Worm (Caenorhabditis elegans) whole organism, young adult: Measurements from ENCODE around the gene flp-23.
A peak's percentile ranks its signal among the peaks of the same experiment; 100 is the strongest.

Source experiments
- B0336.3 ChIP-seq: fragments of 200-800 bp; sonication (Bioruptor generic); IDR thresholded peaks from 2 replicates; pipeline ENCODE4 v1.3.6; 2022; ENCODE audit warnings: missing genetic modification characterization, missing compliant biosample characterization
- C17E4.6 ChIP-seq: fragments of 200-800 bp; sonication (Bioruptor generic); IDR thresholded peaks from 2 replicates; pipeline ENCODE4 v1.3.6; 2022; ENCODE audit warnings: missing genetic modification reagents, missing genetic modification characterization, missing compliant biosample characterization
- F10E7.11 ChIP-seq: sonication (generic microtip); optimal IDR thresholded peaks from 2 replicates; lab custom pipeline; 2017; ENCODE audit warnings: mild to moderate bottlenecking, missing genetic modification characterization, moderate library complexity, missing compliant biosample characterization
- F22D6.2 ChIP-seq: sonication (generic microtip); optimal IDR thresholded peaks from 2 replicates; lab custom pipeline; 2016; ENCODE audit warnings: mild to moderate bottlenecking, missing genetic modification characterization, missing compliant biosample characterization
- F23B12.7 ChIP-seq: sonication (generic microtip); optimal IDR thresholded peaks from 2 replicates; lab custom pipeline; 2017; ENCODE audit warnings: missing genetic modification characterization, mild to moderate bottlenecking, missing compliant biosample characterization, antibody characterized with exemption, moderate library complexity; ENCODE audit not compliant: insufficient read depth
- F39B2.1 ChIP-seq: fragments of 200-800 bp; sonication (Bioruptor generic); IDR thresholded peaks from 2 replicates; pipeline ENCODE4 v1.3.6; 2022; ENCODE audit warnings: missing genetic modification reagents, missing genetic modification characterization, missing compliant biosample characterization
- F49E8.2 ChIP-seq: sonication (generic microtip); optimal IDR thresholded peaks from 3 replicates; lab custom pipeline; 2017; ENCODE audit warnings: missing genetic modification characterization, mild to moderate bottlenecking, missing compliant biosample characterization, antibody characterized with exemption, moderate library complexity; ENCODE audit not compliant: insufficient read depth
- F52B5.7 ChIP-seq: sonication (generic microtip); optimal IDR thresholded peaks from 2 replicates; lab custom pipeline; 2016; ENCODE audit warnings: mild to moderate bottlenecking, missing genetic modification characterization, missing compliant biosample characterization
- F55B11.4 ChIP-seq: sonication (generic microtip); optimal IDR thresholded peaks from 2 replicates; lab custom pipeline; 2016; ENCODE audit warnings: missing compliant biosample characterization, missing genetic modification characterization, borderline replicate concordance; ENCODE audit not compliant: insufficient read depth
- T26A5.8 ChIP-seq: sonication (generic microtip); optimal IDR thresholded peaks from 2 replicates; lab custom pipeline; 2016; ENCODE audit warnings: missing genetic modification characterization, missing compliant biosample characterization
- Y79H2A.3 ChIP-seq: fragments of 200-800 bp; sonication (Bioruptor generic); conservative IDR thresholded peaks from 2 replicates; pipeline ENCODE4 v1.3.6; 2022; ENCODE audit warnings: missing genetic modification reagents, missing genetic modification characterization, missing compliant biosample characterization
- ZK185.1 ChIP-seq: sonication (generic microtip); optimal IDR thresholded peaks from 2 replicates; lab custom pipeline; 2016; ENCODE audit warnings: mild to moderate bottlenecking, missing genetic modification characterization, missing compliant biosample characterization; ENCODE audit not compliant: poor library complexity, severe bottlenecking
- akir-1 ChIP-seq: fragments of 200-800 bp; sonication (Bioruptor generic); optimal IDR thresholded peaks from 2 replicates; lab custom pipeline; 2018; ENCODE audit warnings: mild to moderate bottlenecking, missing genetic modification characterization, moderate library complexity, missing compliant biosample characterization
- ama-1 ChIP-seq, 3 experiments: fragments of 150-350 bp in 1 of 3; sonication (generic microtip) in 2 of 3; optimal IDR thresholded peaks; 2 replicates each; lab custom pipeline; 2014 to 2018; ENCODE audit warnings: missing biosample characterization in 2 of 3, missing genetic modification characterization in 2 of 3, missing genetic modification reagents in 2 of 3
- aptf-3 ChIP-seq: fragments of 200-800 bp; sonication (Bioruptor generic); IDR thresholded peaks from 2 replicates; pipeline ENCODE4 v1.3.6; 2022; ENCODE audit warnings: missing genetic modification characterization, missing compliant biosample characterization
- athp-1 ChIP-seq: sonication (generic microtip); optimal IDR thresholded peaks from 2 replicates; lab custom pipeline; 2017; ENCODE audit warnings: mild to moderate bottlenecking, missing genetic modification characterization, missing compliant biosample characterization
- attf-6 ChIP-seq: fragments of 200-800 bp; sonication (Bioruptor generic); IDR thresholded peaks from 2 replicates; pipeline ENCODE4 v1.3.6; 2022; ENCODE audit warnings: missing genetic modification reagents, missing genetic modification characterization, missing compliant biosample characterization
- bed-1 ChIP-seq: fragments of 200-800 bp; sonication (Bioruptor generic); IDR thresholded peaks from 2 replicates; pipeline ENCODE4 v1.3.6; 2022; ENCODE audit warnings: missing genetic modification reagents, missing genetic modification characterization, missing compliant biosample characterization
- ccch-3 ChIP-seq: fragments of 200-800 bp; sonication (Bioruptor generic); optimal IDR thresholded peaks from 2 replicates; lab custom pipeline; 2018; ENCODE audit warnings: mild to moderate bottlenecking, missing genetic modification characterization, missing compliant biosample characterization
- ceh-58 ChIP-seq: fragments of 200-800 bp; sonication (Bioruptor generic); IDR thresholded peaks from 2 replicates; pipeline ENCODE4 v1.3.6; 2022; ENCODE audit warnings: missing genetic modification characterization, missing compliant biosample characterization
- ceh-79 ChIP-seq: sonication (generic microtip); optimal IDR thresholded peaks from 2 replicates; lab custom pipeline; 2017; ENCODE audit warnings: mild to moderate bottlenecking, missing genetic modification characterization, missing compliant biosample characterization
- ceh-91 ChIP-seq: fragments of 200-800 bp; sonication (Bioruptor generic); IDR thresholded peaks from 2 replicates; pipeline ENCODE4 v1.3.6; 2022; ENCODE audit warnings: missing genetic modification reagents, missing genetic modification characterization, missing compliant biosample characterization
- efl-1 ChIP-seq: fragments of 150-350 bp; optimal IDR thresholded peaks from 2 replicates; lab custom pipeline; 2014; ENCODE audit warnings: missing biosample characterization, missing genetic modification reagents, missing genetic modification characterization
- egl-18 ChIP-seq: fragments of 200-800 bp; sonication (Bioruptor generic); IDR thresholded peaks from 2 replicates; pipeline ENCODE4 v1.3.6; 2022; ENCODE audit warnings: missing genetic modification reagents, missing genetic modification characterization, missing compliant biosample characterization
- egl-44 ChIP-seq: fragments of 200-800 bp; sonication (Bioruptor generic); IDR thresholded peaks from 2 replicates; pipeline ENCODE4 v1.3.6; 2022; ENCODE audit warnings: missing genetic modification reagents, missing genetic modification characterization, missing compliant biosample characterization
- ekl-4 ChIP-seq: fragments of 200-800 bp; sonication (Bioruptor generic); IDR thresholded peaks from 2 replicates; pipeline ENCODE4 v1.3.6; 2022; ENCODE audit warnings: missing genetic modification reagents, missing genetic modification characterization, missing compliant biosample characterization
- gei-17 ChIP-seq: fragments of 200-800 bp; sonication (Bioruptor generic); optimal IDR thresholded peaks from 2 replicates; lab custom pipeline; 2018; ENCODE audit warnings: mild to moderate bottlenecking, missing genetic modification characterization, missing compliant biosample characterization
- him-1 ChIP-seq: sonication (generic microtip); optimal IDR thresholded peaks from 2 replicates; lab custom pipeline; 2016; ENCODE audit warnings: missing genotype, missing genetic modification reagents, missing genetic modification characterization, missing compliant biosample characterization
- hsf-1 ChIP-seq: fragments of 200-800 bp; sonication (Bioruptor generic); IDR thresholded peaks from 2 replicates; pipeline ENCODE4 v1.3.6; 2022; ENCODE audit warnings: missing genetic modification reagents, missing genetic modification characterization, missing compliant biosample characterization
- let-607 ChIP-seq, 2 experiments: fragments of 200-800 bp in 1 of 2; sonication (Bioruptor generic) in 1 of 2; sonication (generic microtip) in 1 of 2; optimal IDR thresholded peaks; 2 replicates each; lab custom pipeline; 2016 to 2018; ENCODE audit warnings: mild to moderate bottlenecking in 2 of 2, missing compliant biosample characterization in 2 of 2, missing genetic modification characterization in 2 of 2, moderate library complexity in 2 of 2, missing genotype in 1 of 2
- lin-40 ChIP-seq: sonication (generic microtip); optimal IDR thresholded peaks from 2 replicates; lab custom pipeline; 2016; ENCODE audit warnings: missing genetic modification characterization, mild to moderate bottlenecking, missing compliant biosample characterization, missing genotype, missing genetic modification reagents
- madf-10 ChIP-seq: sonication (generic microtip); optimal IDR thresholded peaks from 2 replicates; lab custom pipeline; 2016; ENCODE audit warnings: mild to moderate bottlenecking, missing genetic modification characterization, missing compliant biosample characterization
- madf-6 ChIP-seq: fragments of 200-800 bp; sonication (Bioruptor generic); IDR thresholded peaks from 2 replicates; pipeline ENCODE4 v1.3.6; 2022; ENCODE audit warnings: missing genetic modification reagents, missing genetic modification characterization, missing compliant biosample characterization
- mcd-1 ChIP-seq: fragments of 200-800 bp; sonication (Bioruptor generic); IDR thresholded peaks from 2 replicates; pipeline ENCODE4 v1.3.6; 2022; ENCODE audit warnings: missing genetic modification reagents, missing genetic modification characterization, missing compliant biosample characterization
- mxl-1 ChIP-seq: sonication (generic microtip); optimal IDR thresholded peaks from 2 replicates; lab custom pipeline; 2016; ENCODE audit warnings: missing genetic modification characterization, missing compliant biosample characterization
- nfya-2 ChIP-seq: fragments of 200-800 bp; sonication (Bioruptor generic); IDR thresholded peaks from 2 replicates; pipeline ENCODE4 v1.3.6; 2022; ENCODE audit warnings: missing genetic modification reagents, missing genetic modification characterization, missing compliant biosample characterization
- nhr-120 ChIP-seq: fragments of 200-800 bp; sonication (Bioruptor generic); IDR thresholded peaks from 2 replicates; pipeline ENCODE4 v1.3.6; 2022; ENCODE audit warnings: missing genetic modification characterization, missing compliant biosample characterization
- nhr-27 ChIP-seq: fragments of 200-800 bp; sonication (Bioruptor generic); optimal IDR thresholded peaks from 2 replicates; lab custom pipeline; 2018; ENCODE audit warnings: mild to moderate bottlenecking, missing genetic modification characterization, moderate library complexity, missing compliant biosample characterization
- pha-4 ChIP-seq: fragments of 150-350 bp; sonication (generic microtip); optimal IDR thresholded peaks from 2 replicates; lab custom pipeline; 2014; ENCODE audit warnings: missing biosample characterization, missing genetic modification reagents, missing genetic modification characterization
- snpc-4 ChIP-seq, 5 experiments: fragments of 150-350 bp in 1 of 5; sonication (generic microtip) in 4 of 5; optimal IDR thresholded peaks; 2 replicates each; lab custom pipeline; 2014 to 2018; ENCODE audit warnings: missing genetic modification characterization in 5 of 5, missing biosample characterization in 3 of 5, antibody characterized with exemption in 2 of 5, mild to moderate bottlenecking in 2 of 5, missing compliant biosample characterization in 2 of 5, missing genotype in 2 of 5, moderate library complexity in 2 of 5, missing genetic modification reagents in 1 of 5
- somi-1 ChIP-seq: fragments of 200-800 bp; sonication (Bioruptor generic); optimal IDR thresholded peaks from 2 replicates; lab custom pipeline; 2018; ENCODE audit warnings: mild to moderate bottlenecking, missing genetic modification characterization, missing compliant biosample characterization
- sptf-2 ChIP-seq: fragments of 200-800 bp; sonication (Bioruptor generic); optimal IDR thresholded peaks from 2 replicates; lab custom pipeline; 2018; ENCODE audit warnings: mild to moderate bottlenecking, missing genetic modification characterization, missing compliant biosample characterization
- unc-130 ChIP-seq: sonication (generic microtip); optimal IDR thresholded peaks from 2 replicates; lab custom pipeline; 2016; ENCODE audit warnings: missing genetic modification reagents, missing genetic modification characterization, missing compliant biosample characterization
- xnd-1 ChIP-seq: sonication (generic microtip); optimal IDR thresholded peaks from 2 replicates; lab custom pipeline; 2016; ENCODE audit warnings: missing genotype, missing genetic modification reagents, missing genetic modification characterization, missing compliant biosample characterization
- zim-3 ChIP-seq: sonication (generic microtip); optimal IDR thresholded peaks from 2 replicates; lab custom pipeline; 2017; ENCODE audit warnings: mild to moderate bottlenecking, missing genetic modification characterization, moderate library complexity, missing compliant biosample characterization
- ztf-22 ChIP-seq: fragments of 200-800 bp; sonication (Bioruptor generic); optimal IDR thresholded peaks from 2 replicates; lab custom pipeline; 2018; ENCODE audit warnings: mild to moderate bottlenecking, missing genetic modification characterization, moderate library complexity, missing compliant biosample characterization
- ztf-25 ChIP-seq: fragments of 200-800 bp; sonication (Bioruptor generic); IDR thresholded peaks from 2 replicates; pipeline ENCODE4 v1.3.6; 2022; ENCODE audit warnings: missing genetic modification reagents, missing genetic modification characterization, missing compliant biosample characterization
- ztf-28 ChIP-seq: fragments of 200-800 bp; sonication (Bioruptor generic); IDR thresholded peaks from 2 replicates; pipeline ENCODE4 v1.3.6; 2022; ENCODE audit warnings: missing genetic modification reagents, missing genetic modification characterization, missing compliant biosample characterization

The flp-23 gene

DNA sequence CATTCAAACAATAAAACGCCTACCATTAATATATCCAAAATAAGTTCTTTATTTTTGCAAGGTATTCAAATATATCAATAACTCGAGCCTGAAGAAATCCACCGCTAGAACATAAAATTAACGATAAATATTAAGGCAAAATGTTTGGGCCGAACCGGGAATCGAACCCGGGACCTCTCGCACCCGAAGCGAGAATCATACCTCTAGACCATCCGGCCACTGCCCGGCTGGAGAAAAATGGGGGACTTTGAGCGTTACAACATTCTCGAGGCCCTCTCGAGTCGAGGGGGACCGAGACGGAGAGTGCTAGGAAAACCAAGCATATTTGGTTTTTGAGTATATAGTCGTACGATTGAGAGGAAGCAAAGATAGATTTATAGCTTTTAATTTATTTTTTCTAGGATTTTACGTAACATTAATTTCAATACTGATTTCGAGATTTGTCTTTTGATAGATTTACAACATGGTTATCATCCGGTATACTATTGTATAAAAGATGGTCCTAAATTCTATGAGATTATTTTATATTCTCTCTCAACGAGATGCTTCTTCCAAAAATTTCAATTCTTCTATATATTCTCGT is at the start of gene flp-23 (continued):
- TF ChIP-seq ZK185.1 (tag; lab: Kevin White, UChicago) (no peak), madf-6 (GFP tag; lab: Robert Waterston, UW) (peak; percentile 17; the same call in 1 of the 2 replicates), attf-6 (no peak), F22D6.2 (tag; lab: Kevin White, UChicago) (no peak), him-1 (tag; lab: Kevin White, UChicago) (peak; percentile 79), madf-10 (tag; lab: Kevin White, UChicago) (no peak), akir-1 (GFP tag; lab: Kevin White, UChicago) (no peak), snpc-4 (GFP tag; optimal IDR thresholded peaks at IDR 0.05; lab: Kevin White, UChicago) (peak; percentile 43), snpc-4 (tag; optimal IDR thresholded peaks at IDR 0.05; lab: Kevin White, UChicago) (peak in 1 of 4 experiments; percentile 36), pha-4 (no peak), ztf-25 (GFP tag; lab: Robert Waterston, UW) (no peak), F55B11.4 (tag; lab: Kevin White, UChicago) (no peak), T26A5.8 (tag; lab: Kevin White, UChicago) (no peak), ceh-79 (tag; lab: Kevin White, UChicago) (no peak), athp-1 (tag; lab: Kevin White, UChicago) (no peak), F23B12.7 (tag; lab: Kevin White, UChicago) (no peak), bed-1 (GFP tag; lab: Robert Waterston, UW) (no peak), F10E7.11 (tag; lab: Kevin White, UChicago) (no peak), ekl-4 (GFP tag; lab: Robert Waterston, UW) (no peak), efl-1 (GFP tag; lab: Kevin White, UChicago) (no peak), mxl-1 (tag; lab: Kevin White, UChicago) (peak; percentile 24), ceh-91 (no peak), F39B2.1 (no peak), ccch-3 (GFP tag; lab: Kevin White, UChicago) (no peak), somi-1 (GFP tag; lab: Kevin White, UChicago) (no peak), C17E4.6 (no peak), lin-40 (tag; lab: Kevin White, UChicago) (peak; percentile 17), mcd-1 (GFP tag; lab: Robert Waterston, UW) (no peak), nfya-2 (GFP tag; lab: Robert Waterston, UW) (no peak), nhr-27 (tag; lab: Kevin White, UChicago) (no peak), let-607 (tag; optimal IDR thresholded peaks at IDR 0.05; lab: Kevin White, UChicago) (no peak), ztf-28 (GFP tag; lab: Robert Waterston, UW) (no peak), ama-1 (optimal IDR thresholded peaks at IDR 0.05; lab: Kevin White, UChicago) (no peak), ama-1 (GFP tag; optimal IDR thresholded peaks at IDR 0.05; lab: Kevin White, UChicago) (no peak), sptf-2 (GFP tag; lab: Kevin White, UChicago) (no peak), F49E8.2 (peak; percentile 4), xnd-1 (tag; lab: Kevin White, UChicago) (no peak), gei-17 (GFP tag; lab: Kevin White, UChicago) (no peak), Y79H2A.3 (GFP tag; lab: Robert Waterston, UW) (no peak), F52B5.7 (tag; lab: Kevin White, UChicago) (no peak), ceh-58 (GFP tag; lab: Robert Waterston, UW) (no peak), zim-3 (tag; lab: Kevin White, UChicago) (no peak), hsf-1 (GFP tag; lab: Robert Waterston, UW) (no peak), aptf-3 (GFP tag; lab: Robert Waterston, UW) (no peak), unc-130 (GFP tag; lab: Kevin White, UChicago) (no peak), egl-18 (GFP tag; lab: Robert Waterston, UW) (no peak), egl-44 (GFP tag; lab: Robert Waterston, UW) (no peak), B0336.3 (no peak), ztf-22 (GFP tag; lab: Kevin White, UChicago) (no peak), nhr-120 (GFP tag; lab: Robert Waterston, UW) (no peak)
